Worm (Caenorhabditis elegans): ENCODE results near the gene cpt-4.

- TF ChIP-seq rnt-1 (tag; optimal IDR thresholded peaks at IDR 0.05): peak; percentile 91
- TF ChIP-seq sox-2 (GFP tag; IDR thresholded peaks at IDR 0.05): no peak
- no peak for TF ChIP-seq C38D4.7 (GFP tag; optimal IDR thresholded peaks at IDR 0.05)
- TF ChIP-seq gmeb-2 (tag; optimal IDR thresholded peaks at IDR 0.05): no peak
- TF ChIP-seq ama-1 (optimal IDR thresholded peaks at IDR 0.05): peak; percentile 35
- TF ChIP-seq ceh-31 (tag; optimal IDR thresholded peaks at IDR 0.05): peak; percentile 89
- TF ChIP-seq zip-5 (tag; optimal IDR thresholded peaks at IDR 0.05): no peak
- TF ChIP-seq pat-9 (tag; optimal IDR thresholded peaks at IDR 0.05): no peak
Measured at ce11 chrV:5049333-5049942, 21.9 kb upstream of the cpt-4 start, which contains the start of the genes pqn-51 and K11D12.14.

Data from whole organism, late embryonic.